Worm (Caenorhabditis elegans) whole organism, midembryonic: Measurements from ENCODE around the gene ZK856.19.

Experiments
- cog-1 ChIP-seq: sonication (generic microtip); optimal IDR thresholded peaks from 2 replicates; lab custom pipeline; 2016; ENCODE audit warnings: missing genetic modification characterization, missing compliant biosample characterization
- klf-2 ChIP-seq: fragments of 200-800 bp; sonication (Bioruptor generic); conservative IDR thresholded peaks from 2 replicates; pipeline ENCODE4 v1.3.6; 2022; ENCODE audit warnings: missing genetic modification reagents, missing genetic modification characterization, missing compliant biosample characterization
- med-1 ChIP-seq: sonication (generic microtip); optimal IDR thresholded peaks from 2 replicates; lab custom pipeline; 2017; ENCODE audit warnings: missing genetic modification characterization, mild to moderate bottlenecking, missing compliant biosample characterization, antibody characterized with exemption, missing genetic modification reagents; ENCODE audit not compliant: insufficient read depth
- ref-1 ChIP-seq: fragments of 200-800 bp; sonication (Bioruptor generic); conservative IDR thresholded peaks from 2 replicates; pipeline ENCODE4 v1.3.6; 2022; ENCODE audit warnings: missing genetic modification reagents, missing genetic modification characterization, missing compliant biosample characterization
- ztf-29 ChIP-seq: fragments of 200-800 bp; sonication (Bioruptor generic); IDR thresholded peaks from 2 replicates; pipeline ENCODE4 v1.3.6; 2022; ENCODE audit warnings: missing genetic modification reagents, missing genetic modification characterization, missing compliant biosample characterization

DNA sequence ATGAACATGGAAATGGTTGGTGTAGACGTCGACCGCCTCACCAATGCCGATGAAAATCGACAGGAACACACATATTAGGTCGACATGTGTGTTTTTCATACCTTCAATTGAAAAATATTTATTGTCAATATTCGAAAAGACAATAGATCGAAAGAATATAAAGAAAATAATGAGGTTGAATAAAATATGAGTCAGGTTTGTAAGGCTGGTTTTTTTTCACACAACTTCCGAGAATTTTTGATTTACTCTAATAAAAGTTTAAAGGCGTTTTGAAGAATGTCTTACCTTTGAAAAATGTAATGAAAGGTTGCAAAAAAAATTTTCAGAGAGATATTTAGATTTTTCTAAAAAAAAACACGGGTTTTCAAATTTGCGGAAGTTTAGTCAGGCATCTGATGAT, 31.1 kb downstream of the ZK856.19 start, which contains the start of gene egl-3:
- TF ChIP-seq cog-1 = no peak
- TF ChIP-seq ref-1 (GFP tag; lab: Robert Waterston, UW) = no peak
- no peak for TF ChIP-seq klf-2 (GFP tag; lab: Robert Waterston, UW)
- no peak for TF ChIP-seq ztf-29 (GFP tag; lab: Robert Waterston, UW)
- TF ChIP-seq med-1 = no peak
